Worm (Caenorhabditis elegans) whole organism, L3 larva: ENCODE measurements around the gene F11G11.14.

Experiments used
- ama-1 ChIP-seq: fragments of 150-350 bp; optimal IDR thresholded peaks from 2 replicates; lab custom pipeline; 2018
- daf-12 ChIP-seq: fragments of 150-350 bp; optimal IDR thresholded peaks from 2 replicates; lab custom pipeline; 2014; ENCODE audit warnings: missing biosample characterization, missing genetic modification reagents, missing genetic modification characterization
- egl-5 ChIP-seq: fragments of 150-350 bp; optimal IDR thresholded peaks from 2 replicates; lab custom pipeline; 2017; ENCODE audit warnings: missing biosample characterization, missing genetic modification reagents, missing genetic modification characterization, inconsistent platforms
- lin-39 ChIP-seq: fragments of 150-350 bp; optimal IDR thresholded peaks from 2 replicates; lab custom pipeline; 2018; ENCODE audit warnings: missing biosample characterization, missing genetic modification reagents, missing genetic modification characterization
- nhr-237 ChIP-seq: fragments of 150-350 bp; optimal IDR thresholded peaks from 2 replicates; lab custom pipeline; 2014; ENCODE audit warnings: missing biosample characterization, missing genetic modification characterization

- TF ChIP-seq egl-5, result peak; percentile 84
- peak; percentile 17 for TF ChIP-seq daf-12
- peak; percentile 49 for TF ChIP-seq lin-39 (tag; lab: Kevin White, UChicago)
- peak; percentile 75 for TF ChIP-seq ama-1 (lab: Kevin White, UChicago)
- TF ChIP-seq nhr-237, result no peak
These were observed 11.8 kb upstream of the F11G11.14 start, which contains the start of gene dnj-9 for ce11 chrII:4851594-4852106.
